Worm (Caenorhabditis elegans) whole organism, L1 larva: ENCODE measurements around the gene nhr-140.

Experiments
- C34B4.2 ChIP-seq: sonication (generic microtip); optimal IDR thresholded peaks from 2 replicates; lab custom pipeline; 2017; ENCODE audit warnings: mild to moderate bottlenecking, missing genetic modification characterization, missing compliant biosample characterization
- Y116A8C.19 ChIP-seq: sonication (generic microtip); optimal IDR thresholded peaks from 2 replicates; lab custom pipeline; 2016; ENCODE audit warnings: missing compliant biosample characterization, missing genetic modification characterization, borderline replicate concordance
- ama-1 ChIP-seq: fragments of 150-350 bp; optimal IDR thresholded peaks from 2 replicates; lab custom pipeline; 2014
- ces-1 ChIP-seq: fragments of 150-350 bp; optimal IDR thresholded peaks from 2 replicates; lab custom pipeline; 2014; ENCODE audit warnings: missing biosample characterization, missing genetic modification reagents, missing genetic modification characterization
- efl-3 ChIP-seq: fragments of 200-800 bp; sonication (Bioruptor generic); optimal IDR thresholded peaks from 2 replicates; lab custom pipeline; 2018; ENCODE audit warnings: mild to moderate bottlenecking, missing genetic modification characterization, missing compliant biosample characterization
- egl-27 ChIP-seq, 2 experiments: fragments of 150-350 bp in 1 of 2; sonication (generic microtip); optimal IDR thresholded peaks; 3 replicates each; lab custom pipeline; 2017 to 2018; ENCODE audit warnings: missing biosample characterization in 2 of 2, missing genetic modification characterization in 2 of 2, missing genetic modification reagents in 2 of 2
- elt-2 ChIP-seq: sonication (generic microtip); optimal IDR thresholded peaks from 2 replicates; lab custom pipeline; 2016; ENCODE audit warnings: missing genetic modification characterization, mild to moderate bottlenecking, inconsistent platforms, missing compliant biosample characterization, missing genetic modification reagents
- mdl-1 ChIP-seq, 2 experiments: fragments of 150-350 bp; optimal IDR thresholded peaks; 2 replicates each; lab custom pipeline; 2014 to 2017; ENCODE audit warnings: missing biosample characterization in 2 of 2, missing genetic modification characterization in 2 of 2, inconsistent platforms in 1 of 2
- nhr-11 ChIP-seq: fragments of 150-350 bp; optimal IDR thresholded peaks from 2 replicates; lab custom pipeline; 2014; ENCODE audit warnings: missing biosample characterization, missing genetic modification characterization
- nhr-12 ChIP-seq: sonication (generic microtip); optimal IDR thresholded peaks from 2 replicates; lab custom pipeline; 2017; ENCODE audit warnings: missing biosample characterization, missing genetic modification characterization
- snpc-4 ChIP-seq: fragments of 150-350 bp; optimal IDR thresholded peaks from 2 replicates; lab custom pipeline; 2014; ENCODE audit warnings: missing biosample characterization, missing genetic modification characterization

ce11 chrV:6989626-6990138 is at the start of gene nhr-140:
- TF ChIP-seq efl-3 (GFP tag; lab: Kevin White, UChicago) (no peak), nhr-11 (no peak), elt-2 (tag; lab: Kevin White, UChicago) (no peak), snpc-4 (no peak), C34B4.2 (tag; lab: Kevin White, UChicago) (no peak), ama-1 (no peak), mdl-1 (tag; optimal IDR thresholded peaks at IDR 0.05; lab: Kevin White, UChicago) (no peak), ces-1 (GFP tag; lab: Kevin White, UChicago) (no peak), Y116A8C.19 (tag; lab: Kevin White, UChicago) (no peak), egl-27 (tag; optimal IDR thresholded peaks at IDR 0.05; lab: Kevin White, UChicago) (no peak), nhr-12 (tag; lab: Kevin White, UChicago) (no peak)
